Fruit fly (Drosophila melanogaster) whole organism, adult: Measurements from ENCODE around the gene CG31010.

Experiments used
- CG11617 ChIP-seq: fragments of 200-800 bp; sonication (Bioruptor generic); optimal IDR thresholded peaks from 2 replicates; lab custom pipeline; 2017; ENCODE audit warnings: mild to moderate bottlenecking, missing biosample characterization, missing genetic modification reagents, missing genetic modification characterization
- CG12768 ChIP-seq: fragments of 200-800 bp; sonication (Bioruptor generic); optimal IDR thresholded peaks from 2 replicates; lab custom pipeline; 2017; ENCODE audit warnings: missing biosample characterization, missing genetic modification characterization, mild to moderate bottlenecking, moderate library complexity, missing genetic modification reagents
- CG14711 ChIP-seq: fragments of 200-800 bp; sonication (Bioruptor generic); optimal IDR thresholded peaks from 2 replicates; lab custom pipeline; 2018; ENCODE audit warnings: missing biosample characterization, mild to moderate bottlenecking, missing genetic modification characterization, moderate library complexity
- CG1620 ChIP-seq: fragments of 200-800 bp; sonication (Bioruptor generic); optimal IDR thresholded peaks from 2 replicates; lab custom pipeline; 2016; ENCODE audit warnings: missing biosample characterization, missing genetic modification characterization
- CG33017 ChIP-seq: fragments of 200-800 bp; sonication (Bioruptor generic); optimal IDR thresholded peaks from 2 replicates; lab custom pipeline; 2018; ENCODE audit warnings: missing biosample characterization, mild to moderate bottlenecking, missing genetic modification characterization, moderate library complexity
- CG5204 ChIP-seq: fragments of 200-800 bp; sonication (Bioruptor generic); optimal IDR thresholded peaks from 2 replicates; lab custom pipeline; 2016; ENCODE audit warnings: missing biosample characterization, missing genetic modification characterization
- CG7045 ChIP-seq: fragments of 200-800 bp; sonication (Bioruptor generic); optimal IDR thresholded peaks from 2 replicates; lab custom pipeline; 2017; ENCODE audit warnings: missing biosample characterization, mild to moderate bottlenecking, missing genetic modification characterization
- CG7101 ChIP-seq: fragments of 200-800 bp; sonication (Bioruptor generic); optimal IDR thresholded peaks from 2 replicates; lab custom pipeline; 2018; ENCODE audit warnings: missing biosample characterization, mild to moderate bottlenecking, missing genetic modification characterization, moderate library complexity
- Clk ChIP-seq: fragments of 200-800 bp; sonication (Bioruptor generic); optimal IDR thresholded peaks from 2 replicates; lab custom pipeline; 2017; ENCODE audit warnings: missing biosample characterization, missing genetic modification characterization
- Crg-1 ChIP-seq: fragments of 200-800 bp; sonication (Bioruptor generic); optimal IDR thresholded peaks from 2 replicates; lab custom pipeline; 2016; ENCODE audit warnings: missing biosample characterization, missing genetic modification characterization
- Hr96 ChIP-seq: fragments of 200-800 bp; sonication (Bioruptor generic); optimal IDR thresholded peaks from 2 replicates; lab custom pipeline; 2016; ENCODE audit warnings: missing biosample characterization, missing genetic modification characterization
- Mnt ChIP-seq: fragments of 200-800 bp; sonication (Bioruptor generic); optimal IDR thresholded peaks from 2 replicates; lab custom pipeline; 2016; ENCODE audit warnings: missing biosample characterization, mild to moderate bottlenecking, missing genetic modification characterization
- bab1 ChIP-seq: fragments of 200-800 bp; sonication (Bioruptor generic); optimal IDR thresholded peaks from 3 replicates; lab custom pipeline; 2019; ENCODE audit warnings: missing biosample characterization, mild to moderate bottlenecking, missing genetic modification characterization, moderate library complexity
- cic ChIP-seq: fragments of 200-800 bp; sonication (Bioruptor generic); optimal IDR thresholded peaks from 2 replicates; lab custom pipeline; 2017; ENCODE audit warnings: missing biosample characterization, mild to moderate bottlenecking, missing genetic modification characterization, moderate library complexity
- cnc ChIP-seq, 2 experiments: fragments of >200 bp; optimal IDR thresholded peaks; 2 replicates each; lab custom pipeline; 2017
- kay ChIP-seq: fragments of 200-800 bp; sonication (Bioruptor generic); peaks from one replicate; lab custom pipeline; 2016; ENCODE audit warnings: missing biosample characterization, missing genetic modification characterization, borderline replicate concordance
- ovo ChIP-seq: fragments of 200-800 bp; sonication (Bioruptor generic); optimal IDR thresholded peaks from 2 replicates; lab custom pipeline; 2016; ENCODE audit warnings: missing biosample characterization, missing genetic modification characterization
- pad ChIP-seq: fragments of 200-800 bp; sonication (Bioruptor generic); optimal IDR thresholded peaks from 3 replicates; lab custom pipeline; 2017; ENCODE audit warnings: missing biosample characterization, missing genetic modification characterization, mild to moderate bottlenecking, moderate library complexity, missing genetic modification reagents
- tj ChIP-seq: fragments of 200-800 bp; sonication (Bioruptor generic); optimal IDR thresholded peaks from 3 replicates; lab custom pipeline; 2017; ENCODE audit warnings: missing biosample characterization, mild to moderate bottlenecking, missing genetic modification characterization, moderate library complexity
- toe ChIP-seq: fragments of 200-800 bp; sonication (Bioruptor generic); optimal IDR thresholded peaks from 2 replicates; lab custom pipeline; 2016; ENCODE audit warnings: missing biosample characterization, missing genetic modification characterization

The CG31010 gene

DNA sequence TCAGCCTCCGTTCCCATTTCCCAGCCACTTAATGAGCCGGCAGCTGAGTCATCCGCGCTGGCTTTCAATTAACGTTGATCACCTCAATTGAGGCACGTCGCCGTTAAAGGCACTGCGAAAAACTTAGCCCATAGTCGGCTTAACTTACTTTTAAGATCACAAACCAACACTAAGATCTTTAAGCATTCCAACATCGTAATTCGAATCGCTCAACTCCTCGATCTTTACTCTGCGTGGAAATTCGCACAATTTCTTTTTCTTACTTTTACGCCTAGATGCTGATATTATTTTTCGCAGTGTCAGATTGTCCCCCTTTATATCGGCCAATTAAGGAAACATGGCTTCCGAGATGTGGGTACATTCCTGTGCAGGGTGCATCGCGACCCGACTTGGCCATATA lies 16.5 kb upstream of the CG31010 start:
- TF ChIP-seq toe (no peak), Clk (GFP tag; lab: Kevin White, UChicago) (no peak), kay (GFP tag; lab: Kevin White, UChicago) (no peak), bab1 (GFP tag; lab: Kevin White, UChicago) (no peak), CG33017 (tag; lab: Kevin White, UChicago) (no peak), Crg-1 (GFP tag; lab: Kevin White, UChicago) (no peak), ovo (GFP tag; lab: Kevin White, UChicago) (no peak), pad (GFP tag; lab: Kevin White, UChicago) (no peak), Hr96 (GFP tag; lab: Kevin White, UChicago) (no peak), CG12768 (no peak), cic (no peak), tj (GFP tag; lab: Kevin White, UChicago) (no peak), CG14711 (no peak), CG7101 (tag; lab: Kevin White, UChicago) (no peak), cnc (optimal IDR thresholded peaks at IDR 0.05; lab: Kevin White, UChicago) (no peak)

DNA sequence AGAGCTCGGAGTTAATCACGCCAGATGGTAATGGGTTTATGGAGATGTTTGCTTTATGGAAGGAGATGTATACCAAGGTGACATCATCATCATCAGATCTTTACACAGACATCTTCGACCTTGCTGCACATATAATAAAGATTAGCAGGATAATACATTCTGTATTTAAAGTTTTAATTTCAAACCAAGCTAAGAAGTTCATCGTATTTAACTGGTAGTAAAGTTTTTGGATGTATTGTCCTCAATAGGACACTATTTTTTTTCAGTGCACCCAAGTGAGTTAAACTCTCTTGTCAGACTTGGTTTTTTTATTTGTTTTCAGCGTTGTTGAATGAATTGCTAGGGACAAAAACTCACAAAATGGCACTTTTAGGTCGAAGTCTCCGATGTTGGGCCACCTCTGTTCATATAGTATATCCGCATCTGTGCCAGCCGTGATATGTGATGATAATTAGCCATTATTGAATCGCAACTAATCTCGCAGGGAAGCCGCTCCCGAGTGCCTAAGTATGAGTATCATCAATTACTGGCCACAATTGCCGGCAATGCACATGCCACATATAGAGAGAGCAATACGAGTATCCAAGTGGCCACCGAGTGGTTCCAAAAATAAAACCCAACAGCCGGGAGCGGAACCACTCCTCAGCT lies 15.4 kb upstream of the CG31010 start:
- no peak for TF ChIP-seq CG11617 (GFP tag; lab: Kevin White, UChicago)
- TF ChIP-seq CG7101 (tag; lab: Kevin White, UChicago) = no peak
- TF ChIP-seq cic = no peak
- TF ChIP-seq CG7045 = no peak
- TF ChIP-seq pad (GFP tag; lab: Kevin White, UChicago) = no peak
- no peak for TF ChIP-seq CG5204
- no peak for TF ChIP-seq CG33017 (tag; lab: Kevin White, UChicago)
- TF ChIP-seq CG12768 = no peak
- TF ChIP-seq tj (GFP tag; lab: Kevin White, UChicago) = no peak
- no peak for TF ChIP-seq Hr96 (GFP tag; lab: Kevin White, UChicago)
- TF ChIP-seq ovo (GFP tag; lab: Kevin White, UChicago) = no peak
- no peak for TF ChIP-seq Clk (GFP tag; lab: Kevin White, UChicago)

DNA sequence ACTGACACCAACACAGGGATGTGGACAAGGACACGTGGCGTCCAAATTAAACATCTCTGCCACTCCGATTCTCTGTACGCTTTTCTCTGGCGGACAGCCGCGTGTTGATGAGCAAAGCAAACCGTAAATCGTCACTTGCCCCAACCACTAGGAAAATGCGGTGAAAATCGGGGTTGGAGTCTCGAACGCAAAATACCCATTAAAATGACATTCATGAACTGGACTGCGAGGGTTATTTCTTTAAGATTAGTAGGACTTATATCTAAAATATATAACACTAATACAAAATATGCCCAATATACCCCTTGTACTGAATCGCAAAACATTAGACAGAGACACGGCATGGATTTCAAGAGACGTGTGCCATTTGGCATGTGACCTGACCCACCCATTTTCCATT lies 12.5 kb upstream of the CG31010 start:
- no peak for TF ChIP-seq CG33017 (tag; lab: Kevin White, UChicago)
- TF ChIP-seq Clk (GFP tag; lab: Kevin White, UChicago) = no peak
- no peak for TF ChIP-seq cnc (optimal IDR thresholded peaks at IDR 0.05; lab: Kevin White, UChicago)

DNA sequence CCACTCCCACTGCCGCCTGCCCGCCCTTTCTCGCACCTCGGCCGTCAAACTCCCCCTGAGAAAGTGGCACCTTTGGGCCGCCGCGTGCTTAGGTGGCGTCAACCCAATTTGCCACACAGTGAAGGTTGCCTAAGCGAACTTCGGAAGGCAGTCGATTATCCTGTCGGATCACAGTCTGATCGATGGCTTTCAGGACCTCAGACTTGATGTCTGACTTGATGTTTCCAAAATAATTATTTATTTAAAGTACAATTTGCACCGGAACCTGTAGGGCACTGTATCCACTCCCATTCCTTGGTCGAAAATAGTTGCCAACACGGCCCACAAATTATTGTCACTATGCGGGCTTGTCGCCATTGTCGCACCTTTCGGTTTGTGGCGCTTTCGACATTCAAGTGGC lies 8.5 kb upstream of the CG31010 start:
- TF ChIP-seq pad (GFP tag; lab: Kevin White, UChicago) (no peak), CG12768 (no peak), tj (GFP tag; lab: Kevin White, UChicago) (no peak), CG5204 (no peak), ovo (GFP tag; lab: Kevin White, UChicago) (no peak), Crg-1 (GFP tag; lab: Kevin White, UChicago) (no peak), CG7101 (tag; lab: Kevin White, UChicago) (no peak)

DNA sequence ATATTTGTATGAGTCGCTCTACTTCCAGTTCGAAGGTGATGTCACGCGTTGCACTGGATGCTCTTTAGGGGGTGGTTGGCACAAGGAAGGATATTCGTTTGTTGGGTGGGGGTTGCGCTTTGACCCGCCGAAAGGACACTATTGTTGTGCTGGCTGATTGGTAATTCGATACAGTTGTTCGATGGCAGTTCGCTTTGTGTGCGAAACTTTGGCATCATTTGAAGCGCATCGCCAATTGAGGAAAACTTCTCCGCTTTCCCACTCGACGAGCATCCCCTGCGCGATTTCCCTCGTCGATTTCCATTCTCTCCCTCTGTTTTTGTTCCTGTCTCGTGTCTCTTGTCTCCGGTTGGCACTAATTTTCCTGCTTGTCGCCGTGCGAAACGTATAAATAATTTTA lies 4.5 kb upstream of the CG31010 start:
- no peak for TF ChIP-seq bab1 (GFP tag; lab: Kevin White, UChicago)
- TF ChIP-seq CG12768 = no peak
- TF ChIP-seq tj (GFP tag; lab: Kevin White, UChicago) = no peak
- no peak for TF ChIP-seq pad (GFP tag; lab: Kevin White, UChicago)
- TF ChIP-seq ovo (GFP tag; lab: Kevin White, UChicago) = no peak
- TF ChIP-seq CG33017 (tag; lab: Kevin White, UChicago) = no peak
- no peak for TF ChIP-seq cnc (optimal IDR thresholded peaks at IDR 0.05; lab: Kevin White, UChicago)
- no peak for TF ChIP-seq Clk (GFP tag; lab: Kevin White, UChicago)
- TF ChIP-seq CG11617 (GFP tag; lab: Kevin White, UChicago) = no peak
- no peak for TF ChIP-seq Crg-1 (GFP tag; lab: Kevin White, UChicago)
- no peak for TF ChIP-seq kay (GFP tag; lab: Kevin White, UChicago)
- TF ChIP-seq CG14711 = no peak
- TF ChIP-seq cic = no peak
- TF ChIP-seq CG7101 (tag; lab: Kevin White, UChicago) = no peak
- TF ChIP-seq CG7045 = no peak
- TF ChIP-seq CG1620 (GFP tag; lab: Kevin White, UChicago) = no peak
- TF ChIP-seq Hr96 (GFP tag; lab: Kevin White, UChicago) = no peak
- no peak for TF ChIP-seq Mnt
- no peak for TF ChIP-seq toe

DNA sequence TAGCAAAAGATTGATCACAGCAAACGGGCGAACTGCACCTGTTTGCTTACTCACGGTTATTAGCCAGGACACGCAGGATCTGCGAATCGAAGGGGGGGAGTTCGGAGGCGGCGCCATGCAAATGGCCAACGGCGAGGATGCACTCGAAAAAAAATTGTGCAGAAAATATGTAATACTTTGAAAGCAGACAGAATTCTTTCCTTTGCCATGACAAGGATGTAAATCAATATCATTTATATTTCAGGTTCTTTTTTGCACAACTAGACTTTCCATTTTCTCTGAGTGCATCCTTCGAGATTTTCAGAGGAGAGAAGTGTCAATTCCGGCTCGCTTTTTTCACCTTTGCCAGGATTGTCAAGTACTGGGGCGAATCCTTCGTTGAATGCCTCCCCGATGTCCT lies 3.3 kb upstream of the CG31010 start:
- no peak for TF ChIP-seq CG1620 (GFP tag; lab: Kevin White, UChicago)
- no peak for TF ChIP-seq tj (GFP tag; lab: Kevin White, UChicago)
- TF ChIP-seq ovo (GFP tag; lab: Kevin White, UChicago) = no peak
- TF ChIP-seq Hr96 (GFP tag; lab: Kevin White, UChicago) = no peak
- no peak for TF ChIP-seq CG5204

DNA sequence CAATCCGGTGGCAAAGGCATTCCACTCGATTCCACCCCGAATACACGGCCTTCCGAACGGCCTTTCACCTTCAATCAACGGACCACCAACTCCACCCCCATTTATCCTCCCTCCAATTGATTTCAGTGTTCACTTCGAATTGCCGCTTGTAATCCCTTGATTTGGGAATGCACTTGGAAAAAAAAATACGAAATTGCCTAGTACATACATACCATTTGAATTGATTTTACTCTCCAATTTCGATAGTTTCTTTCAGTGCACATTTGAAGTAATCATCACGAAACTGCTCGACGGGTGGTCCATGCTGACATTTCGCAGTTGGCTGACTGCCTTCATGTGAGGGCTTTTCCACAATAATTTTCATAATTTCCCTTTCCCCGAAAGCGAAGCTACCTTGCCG lies 6.8 kb downstream of the CG31010 start:
- no peak for TF ChIP-seq CG5204
- no peak for TF ChIP-seq bab1 (GFP tag; lab: Kevin White, UChicago)
- TF ChIP-seq CG11617 (GFP tag; lab: Kevin White, UChicago) = no peak
- TF ChIP-seq CG7101 (tag; lab: Kevin White, UChicago) = no peak
